Fruit fly (Drosophila melanogaster) whole organism, embryonic: ENCODE results near the gene Phb1.
A peak's percentile ranks its signal among the peaks of the same experiment; 100 is the strongest.

ENCODE experiments used
- Abd-B ChIP-seq: fragments of 200-800 bp; sonication (Bioruptor generic); optimal IDR thresholded peaks from 2 replicates; lab custom pipeline; 2018; ENCODE audit warnings: missing biosample characterization, mild to moderate bottlenecking, missing genetic modification characterization, moderate library complexity
- Aef1 ChIP-seq: fragments of 200-800 bp; sonication (Bioruptor generic); IDR thresholded peaks from 3 replicates; pipeline ENCODE4 v1.3.6; 2022; ENCODE audit warnings: missing biosample characterization, missing genetic modification characterization
- B-H2 ChIP-seq: fragments of 200-800 bp; sonication (Bioruptor generic); optimal IDR thresholded peaks from 2 replicates; lab custom pipeline; 2018; ENCODE audit warnings: missing biosample characterization, mild to moderate bottlenecking, missing genetic modification characterization
- CG10209 ChIP-seq: fragments of 200-800 bp; sonication (Bioruptor generic); optimal IDR thresholded peaks from 3 replicates; lab custom pipeline; 2017; ENCODE audit warnings: missing biosample characterization, mild to moderate bottlenecking, missing genetic modification characterization, missing genetic modification reagents
- CG10565 ChIP-seq: fragments of 200-800 bp; sonication (Bioruptor generic); optimal IDR thresholded peaks from 3 replicates; lab custom pipeline; 2016; ENCODE audit warnings: missing biosample characterization, mild to moderate bottlenecking, missing genetic modification characterization
- CG12071 ChIP-seq: fragments of 200-800 bp; sonication (Bioruptor generic); optimal IDR thresholded peaks from 3 replicates; lab custom pipeline; 2018; ENCODE audit warnings: missing biosample characterization, mild to moderate bottlenecking, missing genetic modification characterization
- CG13894 ChIP-seq: fragments of 200-800 bp; sonication (Bioruptor generic); optimal IDR thresholded peaks from 3 replicates; lab custom pipeline; 2018; ENCODE audit warnings: missing biosample characterization, mild to moderate bottlenecking, missing genetic modification characterization, moderate library complexity
- CG15011 ChIP-seq: fragments of 200-800 bp; sonication (Bioruptor generic); optimal IDR thresholded peaks from 3 replicates; lab custom pipeline; 2018; ENCODE audit warnings: missing biosample characterization, mild to moderate bottlenecking, missing genetic modification characterization
- CG15601 ChIP-seq: fragments of 200-800 bp; sonication (Bioruptor generic); optimal IDR thresholded peaks from 3 replicates; lab custom pipeline; 2019; ENCODE audit warnings: missing biosample characterization, mild to moderate bottlenecking, missing genetic modification characterization, moderate library complexity
- CG16863 ChIP-seq: fragments of 200-800 bp; sonication (Bioruptor generic); optimal IDR thresholded peaks from 3 replicates; lab custom pipeline; 2016; ENCODE audit warnings: missing biosample characterization, missing genetic modification characterization
- CG2116 ChIP-seq: fragments of 200-800 bp; sonication (Bioruptor generic); optimal IDR thresholded peaks from 3 replicates; lab custom pipeline; 2018; ENCODE audit warnings: missing biosample characterization, mild to moderate bottlenecking, missing genetic modification characterization
- CG30403 ChIP-seq: fragments of 200-800 bp; sonication (Bioruptor generic); optimal IDR thresholded peaks from 3 replicates; lab custom pipeline; 2016; ENCODE audit warnings: missing biosample characterization, missing genetic modification characterization
- CG30431 ChIP-seq: fragments of 200-800 bp; sonication (Bioruptor generic); optimal IDR thresholded peaks from 2 replicates; lab custom pipeline; 2017; ENCODE audit warnings: missing biosample characterization, missing genetic modification characterization
- CG31441 ChIP-seq: fragments of 200-800 bp; sonication (Bioruptor generic); IDR thresholded peaks from 2 replicates; pipeline ENCODE4 v1.3.6; 2022; ENCODE audit warnings: missing biosample characterization, missing genetic modification characterization
- CG32532 ChIP-seq: fragments of 200-800 bp; sonication (Bioruptor generic); IDR thresholded peaks from 2 replicates; pipeline ENCODE4 v1.3.6; 2022; ENCODE audit warnings: missing biosample characterization, missing genetic modification characterization
- CG3995 ChIP-seq: fragments of 200-800 bp; sonication (Bioruptor generic); optimal IDR thresholded peaks from 3 replicates; lab custom pipeline; 2016; ENCODE audit warnings: missing biosample characterization, missing genetic modification characterization
- CG6254 ChIP-seq: fragments of 200-800 bp; sonication (Bioruptor generic); optimal IDR thresholded peaks from 3 replicates; lab custom pipeline; 2017; ENCODE audit warnings: mild to moderate bottlenecking, missing biosample characterization, missing genetic modification reagents, missing genetic modification characterization
- CG7745 ChIP-seq: fragments of 200-800 bp; sonication (Bioruptor generic); optimal IDR thresholded peaks from 2 replicates; lab custom pipeline; 2018; ENCODE audit warnings: missing biosample characterization, mild to moderate bottlenecking, missing genetic modification characterization, moderate library complexity
- CG7963 ChIP-seq: fragments of 200-800 bp; sonication (Bioruptor generic); IDR thresholded peaks from 3 replicates; pipeline ENCODE4 v1.3.6; 2022; ENCODE audit warnings: missing biosample characterization, missing genetic modification characterization; ENCODE audit not compliant: partially characterized antibody
- Deaf1 ChIP-seq: fragments of 200-800 bp; optimal IDR thresholded peaks from 3 replicates; lab custom pipeline; 2019; ENCODE audit warnings: missing biosample characterization, mild to moderate bottlenecking, missing genetic modification characterization, moderate library complexity
- Dp ChIP-seq: fragments of 200-800 bp; sonication (Bioruptor generic); optimal IDR thresholded peaks from 2 replicates; lab custom pipeline; 2018; ENCODE audit warnings: missing biosample characterization, mild to moderate bottlenecking, missing genetic modification characterization, moderate library complexity
- Fer2 ChIP-seq: fragments of 200-800 bp; sonication (Bioruptor generic); optimal IDR thresholded peaks from 2 replicates; lab custom pipeline; 2018; ENCODE audit warnings: missing biosample characterization, mild to moderate bottlenecking, missing genetic modification characterization, moderate library complexity
- Hmx ChIP-seq: fragments of 200-800 bp; sonication (Bioruptor generic); optimal IDR thresholded peaks from 2 replicates; lab custom pipeline; 2016; ENCODE audit warnings: missing biosample characterization, missing genetic modification characterization
- Jarid2 ChIP-seq: fragments of 200-800 bp; sonication (Bioruptor generic); optimal IDR thresholded peaks from 3 replicates; lab custom pipeline; 2017; ENCODE audit warnings: mild to moderate bottlenecking, missing biosample characterization, missing genetic modification reagents, missing genetic modification characterization
- Meics ChIP-seq: fragments of 200-800 bp; sonication (Bioruptor generic); optimal IDR thresholded peaks from 2 replicates; lab custom pipeline; 2017; ENCODE audit warnings: missing biosample characterization, mild to moderate bottlenecking, missing genetic modification characterization
- Poxn ChIP-seq: fragments of 200-800 bp; sonication (Bioruptor generic); IDR thresholded peaks from 2 replicates; pipeline ENCODE4 v1.3.6; 2022; ENCODE audit warnings: missing biosample characterization, missing genetic modification characterization
- Stat92E ChIP-seq, 3 experiments: fragments of >200 bp in 2 of 3; fragments of 200-800 bp in 1 of 3; sonication (Bioruptor generic) in 1 of 3; optimal IDR thresholded peaks; 2 replicates each; lab custom pipeline; 2017 to 2019; ENCODE audit warnings: missing biosample characterization in 3 of 3, missing genetic modification characterization in 3 of 3, mild to moderate bottlenecking in 1 of 3, moderate library complexity in 1 of 3
- abd-A ChIP-seq: fragments of 200-800 bp; sonication (Bioruptor generic); optimal IDR thresholded peaks from 3 replicates; lab custom pipeline; 2019; ENCODE audit warnings: missing biosample characterization, mild to moderate bottlenecking, missing genetic modification characterization, moderate library complexity
- ac ChIP-seq: fragments of 200-800 bp; sonication (Bioruptor generic); optimal IDR thresholded peaks from 3 replicates; lab custom pipeline; 2017; ENCODE audit warnings: missing biosample characterization, mild to moderate bottlenecking, missing genetic modification characterization
- ap ChIP-seq: fragments of 200-800 bp; sonication (Bioruptor generic); IDR thresholded peaks from 2 replicates; pipeline ENCODE4 v1.3.6; 2022; ENCODE audit warnings: missing biosample characterization, missing genetic modification characterization
- br ChIP-seq: fragments of >200 bp; optimal IDR thresholded peaks from 2 replicates; lab custom pipeline; 2017
- caup ChIP-seq: fragments of 200-800 bp; sonication (Bioruptor generic); optimal IDR thresholded peaks from 3 replicates; lab custom pipeline; 2017; ENCODE audit warnings: missing biosample characterization, mild to moderate bottlenecking, missing genetic modification characterization, moderate library complexity; ENCODE audit not compliant: severe bottlenecking
- chinmo ChIP-seq: fragments of 200-800 bp; sonication (Bioruptor generic); IDR thresholded peaks from 4 replicates; pipeline ENCODE4 v1.3.6; 2022; ENCODE audit warnings: missing biosample characterization, missing genetic modification characterization; ENCODE audit not compliant: partially characterized antibody
- crol ChIP-seq: fragments of 200-800 bp; sonication (Bioruptor generic); IDR thresholded peaks from 2 replicates; pipeline ENCODE4 v1.3.6; 2022; ENCODE audit warnings: missing biosample characterization, missing genetic modification characterization
- crp ChIP-seq, 2 experiments: fragments of 200-800 bp; sonication (Bioruptor generic); optimal IDR thresholded peaks; 2 replicates in 1 of 2; 3 replicates in 1 of 2; lab custom pipeline; 2017; ENCODE audit warnings: missing biosample characterization in 2 of 2, missing genetic modification characterization in 2 of 2, mild to moderate bottlenecking in 1 of 2, moderate library complexity in 1 of 2
- dysf ChIP-seq: fragments of 200-800 bp; sonication (Bioruptor generic); IDR thresholded peaks from 3 replicates; pipeline ENCODE4 v1.3.6; 2022; ENCODE audit warnings: missing biosample characterization, missing genetic modification characterization
- fd96Cb ChIP-seq: fragments of 200-800 bp; sonication (Bioruptor generic); optimal IDR thresholded peaks from 2 replicates; lab custom pipeline; 2018; ENCODE audit warnings: missing biosample characterization, mild to moderate bottlenecking, missing genetic modification characterization, moderate library complexity
- gcm ChIP-seq: fragments of 200-800 bp; sonication (Bioruptor generic); optimal IDR thresholded peaks from 2 replicates; lab custom pipeline; 2019; ENCODE audit warnings: missing biosample characterization, mild to moderate bottlenecking, missing genetic modification characterization, moderate library complexity
- gt ChIP-seq: fragments of 200-800 bp; sonication (Bioruptor generic); IDR thresholded peaks from 2 replicates; pipeline ENCODE4 v1.3.6; 2022; ENCODE audit warnings: missing biosample characterization, missing genetic modification characterization
- her ChIP-seq: fragments of 200-800 bp; sonication (Bioruptor generic); optimal IDR thresholded peaks from 2 replicates; lab custom pipeline; 2016; ENCODE audit warnings: missing biosample characterization, missing genetic modification characterization
- jing ChIP-seq: fragments of 200-800 bp; sonication (Bioruptor generic); optimal IDR thresholded peaks from 2 replicates; lab custom pipeline; 2018; ENCODE audit warnings: missing biosample characterization, mild to moderate bottlenecking, missing genetic modification characterization
- kni ChIP-seq: fragments of 200-800 bp; sonication (Bioruptor generic); optimal IDR thresholded peaks from 3 replicates; lab custom pipeline; 2017; ENCODE audit warnings: mild to moderate bottlenecking, missing biosample characterization, missing genetic modification reagents, missing genetic modification characterization
- odd ChIP-seq: fragments of 200-800 bp; sonication (Bioruptor generic); optimal IDR thresholded peaks from 2 replicates; lab custom pipeline; 2017; ENCODE audit warnings: missing biosample characterization, mild to moderate bottlenecking, missing genetic modification characterization
- peb ChIP-seq: fragments of 200-800 bp; sonication (Bioruptor generic); IDR thresholded peaks from 2 replicates; pipeline ENCODE4 v1.3.6; 2022; ENCODE audit warnings: missing biosample characterization, missing genetic modification characterization
- pita ChIP-seq: fragments of 200-800 bp; sonication (Bioruptor generic); optimal IDR thresholded peaks from 2 replicates; lab custom pipeline; 2017; ENCODE audit warnings: missing biosample characterization, mild to moderate bottlenecking, missing genetic modification characterization
- rib ChIP-seq: fragments of 200-800 bp; sonication (Bioruptor generic); IDR thresholded peaks from 2 replicates; pipeline ENCODE4 v1.3.6; 2022; ENCODE audit warnings: missing biosample characterization, missing genetic modification characterization
- sens ChIP-seq: fragments of 200-800 bp; sonication (Bioruptor generic); peaks from one replicate; lab custom pipeline; 2016; ENCODE audit warnings: missing biosample characterization, missing genetic modification characterization
- sqz ChIP-seq: fragments of 200-800 bp; sonication (Bioruptor generic); optimal IDR thresholded peaks from 3 replicates; lab custom pipeline; 2018; ENCODE audit warnings: missing biosample characterization, mild to moderate bottlenecking, missing genetic modification characterization
- tx ChIP-seq: fragments of 200-800 bp; sonication (Bioruptor generic); optimal IDR thresholded peaks from 2 replicates; lab custom pipeline; 2016; ENCODE audit warnings: missing biosample characterization, missing genetic modification characterization
- zen2 ChIP-seq: fragments of 200-800 bp; sonication (Bioruptor generic); IDR thresholded peaks from 3 replicates; pipeline ENCODE4 v1.3.6; 2022; ENCODE audit warnings: missing biosample characterization, missing genetic modification characterization; ENCODE audit not compliant: partially characterized antibody

Gene Phb1

dm6 chr2L:19154893-19155389 lies 31.3 kb upstream of the Phb1 start (continued):
- TF ChIP-seq zen2 (no peak), Aef1 (no peak), Abd-B (GFP tag; lab: Kevin White, UChicago) (peak; percentile 57), CG31441 (no peak), Deaf1 (tag; lab: Kevin White, UChicago) (peak; percentile 13), Jarid2 (GFP tag; lab: Kevin White, UChicago) (no peak), CG32532 (GFP tag; lab: Robert Waterston, UW) (no peak), pita (GFP tag; lab: Kevin White, UChicago) (no peak), gcm (GFP tag; lab: Kevin White, UChicago) (peak; percentile 2), CG10209 (GFP tag; lab: Kevin White, UChicago) (peak; percentile 80), CG16863 (GFP tag; lab: Kevin White, UChicago) (no peak), Meics (GFP tag; lab: Kevin White, UChicago) (no peak), gt (GFP tag; lab: Robert Waterston, UW) (no peak), CG7745 (tag; lab: Kevin White, UChicago) (no peak), Stat92E (GFP tag; optimal IDR thresholded peaks at IDR 0.05; lab: Kevin White, UChicago) (peak in 1 of 3 experiments; percentile 64), CG12071 (no peak), sens (peak; percentile 73), tx (GFP tag; lab: Kevin White, UChicago) (no peak), peb (GFP tag; lab: Robert Waterston, UW) (no peak), rib (GFP tag; lab: Robert Waterston, UW) (peak; percentile 57; the same call in 1 of the 2 replicates), crp (GFP tag; optimal IDR thresholded peaks at IDR 0.05; lab: Kevin White, UChicago) (peak in 1 of 2 experiments; percentile 29), Dp (GFP tag; lab: Kevin White, UChicago) (no peak), kni (GFP tag; lab: Kevin White, UChicago) (peak; percentile 96), br (lab: Kevin White, UChicago) (no peak), Poxn (GFP tag; lab: Robert Waterston, UW) (no peak), ap (GFP tag; lab: Robert Waterston, UW) (no peak), fd96Cb (no peak), CG15601 (tag; lab: Kevin White, UChicago) (peak; percentile 40), CG13894 (tag; lab: Kevin White, UChicago) (peak; percentile 26), CG30431 (GFP tag; lab: Kevin White, UChicago) (no peak), jing (no peak), Fer2 (tag; lab: Kevin White, UChicago) (no peak), CG15011 (GFP tag; lab: Kevin White, UChicago) (no peak), CG3995 (GFP tag; lab: Kevin White, UChicago) (no peak), CG7963 (GFP tag; lab: Robert Waterston, UW) (no peak), abd-A (tag; lab: Kevin White, UChicago) (peak; percentile 78), CG2116 (no peak), crol (GFP tag; lab: Robert Waterston, UW) (peak; percentile 90), ac (peak; percentile 98), her (GFP tag; lab: Kevin White, UChicago) (no peak), CG10565 (GFP tag; lab: Kevin White, UChicago) (no peak), B-H2 (GFP tag; lab: Kevin White, UChicago) (no peak), CG30403 (GFP tag; lab: Kevin White, UChicago) (no peak), dysf (GFP tag; lab: Robert Waterston, UW) (no peak), sqz (GFP tag; lab: Kevin White, UChicago) (no peak), chinmo (peak; percentile 78; the same call in 1 of the 4 replicates), Hmx (GFP tag; lab: Kevin White, UChicago) (no peak), caup (GFP tag; lab: Kevin White, UChicago) (peak; percentile 33), odd (GFP tag; lab: Kevin White, UChicago) (no peak), CG6254 (GFP tag; lab: Kevin White, UChicago) (peak; percentile 27)
